Fruit fly (Drosophila melanogaster) ovary, adult (tissue): ENCODE measurements around the gene Taf3.

ENCODE experiments used
- CG17801 ChIP-seq: fragments of 200-800 bp; optimal IDR thresholded peaks from 2 replicates; lab custom pipeline; 2019; ENCODE audit warnings: missing biosample characterization, mild to moderate bottlenecking, missing genetic modification characterization, moderate library complexity; ENCODE audit not compliant: partially characterized antibody

Gene Taf3

dm6 chr4:488828-489560 is 22.4 kb upstream of the Taf3 start, which contains the start of gene Asator:
Asator (minus strand) TSS chr4:488994.
- no peak for TF ChIP-seq CG17801

dm6 chr4:487480-487879 is 20.9 kb upstream of the Taf3 start:
- TF ChIP-seq CG17801 = no peak

dm6 chr4:486435-486834 is 19.8 kb upstream of the Taf3 start:
- no peak for TF ChIP-seq CG17801

dm6 chr4:485796-486195 is 19.2 kb upstream of the Taf3 start:
- TF ChIP-seq CG17801 = no peak

dm6 chr4:483646-484045 is 17.0 kb upstream of the Taf3 start:
- TF ChIP-seq CG17801 = no peak

dm6 chr4:482659-483134 is 16.1 kb upstream of the Taf3 start:
- TF ChIP-seq CG17801 = no peak

- TF ChIP-seq CG17801 = no peak
These were observed 15.1 kb upstream of the Taf3 start for dm6 chr4:481739-482138.

- TF ChIP-seq CG17801 = no peak
These were observed 2.1 kb upstream of the Taf3 start for dm6 chr4:468634-469238.

dm6 chr4:468031-468430 is 1.4 kb upstream of the Taf3 start:
- TF ChIP-seq CG17801 = no peak

- no peak for TF ChIP-seq CG17801
These were observed 480 bp upstream of the Taf3 start, which contains the start of gene CG33941 for dm6 chr4:466976-467639. CG33941 (plus strand) TSS chr4:467497.

dm6 chr4:458608-459007 is 8.0 kb downstream of the Taf3 start:
- TF ChIP-seq CG17801 = no peak

- TF ChIP-seq CG17801 = no peak
These were observed 13.3 kb downstream of the Taf3 start for dm6 chr4:453303-453702.

- no peak for TF ChIP-seq CG17801
These were observed 17.6 kb downstream of the Taf3 start for dm6 chr4:448993-449392.

dm6 chr4:448126-448525 is 18.5 kb downstream of the Taf3 start:
- TF ChIP-seq CG17801 = no peak

- no peak for TF ChIP-seq CG17801
These were observed 20.6 kb downstream of the Taf3 start for dm6 chr4:445931-446526.

- TF ChIP-seq CG17801 = no peak
These were observed 21.4 kb downstream of the Taf3 start, which contains the start of gene CaMKI for dm6 chr4:445113-445718. CaMKI (plus strand) TSS chr4:445504.
